Worm (Caenorhabditis elegans) whole organism, L4 larva: ENCODE data around the gene eff-1.

Source experiments
- F49E8.2 ChIP-seq: sonication (generic microtip); optimal IDR thresholded peaks from 2 replicates; lab custom pipeline; 2016; ENCODE audit warnings: missing compliant biosample characterization, mild to moderate bottlenecking, missing genetic modification characterization, borderline replicate concordance
- T26A8.4 ChIP-seq: fragments of 200-800 bp; sonication (Bioruptor generic); IDR thresholded peaks from 2 replicates; pipeline ENCODE4 v1.3.6; 2022; ENCODE audit warnings: missing genetic modification characterization, missing compliant biosample characterization
- Y75B8A.6 ChIP-seq: fragments of 200-800 bp; sonication (Bioruptor generic); IDR thresholded peaks from 2 replicates; pipeline ENCODE4 v1.3.6; 2022; ENCODE audit warnings: missing genetic modification reagents, missing genetic modification characterization, missing compliant biosample characterization
- ZK337.2 ChIP-seq: fragments of 200-800 bp; sonication (Bioruptor generic); IDR thresholded peaks from 2 replicates; pipeline ENCODE4 v1.3.6; 2022; ENCODE audit warnings: missing genetic modification reagents, missing genetic modification characterization, missing compliant biosample characterization
- ama-1 ChIP-seq: fragments of 150-350 bp; optimal IDR thresholded peaks from 2 replicates; lab custom pipeline; 2014; ENCODE audit warnings: inconsistent platforms, mixed read lengths
- ceh-44 ChIP-seq: fragments of 200-800 bp; sonication (Bioruptor generic); IDR thresholded peaks from 2 replicates; pipeline ENCODE4 v1.3.6; 2022; ENCODE audit warnings: missing genetic modification reagents, missing genetic modification characterization, missing compliant biosample characterization
- ces-1 ChIP-seq: fragments of 150-350 bp; sonication (generic microtip); optimal IDR thresholded peaks from 4 replicates; lab custom pipeline; 2014; ENCODE audit warnings: missing biosample characterization, missing genetic modification reagents, missing genetic modification characterization
- daf-12 ChIP-seq: fragments of 150-350 bp; optimal IDR thresholded peaks from 2 replicates; lab custom pipeline; 2014; ENCODE audit warnings: missing biosample characterization, missing genetic modification reagents, missing genetic modification characterization
- daf-16 ChIP-seq, 3 experiments: sonication (generic microtip); optimal IDR thresholded peaks; 2 replicates each; lab custom pipeline; 2016 to 2017; ENCODE audit warnings: missing genetic modification characterization in 3 of 3, missing genetic modification reagents in 3 of 3, mild to moderate bottlenecking in 2 of 3, missing compliant biosample characterization in 2 of 3, missing biosample characterization in 1 of 3, moderate library complexity in 1 of 3
- daf-19 ChIP-seq: fragments of 200-800 bp; sonication (Bioruptor generic); conservative IDR thresholded peaks from 2 replicates; pipeline ENCODE4 v1.3.6; 2022; ENCODE audit warnings: missing genetic modification characterization, missing compliant biosample characterization
- egl-43 ChIP-seq: fragments of 200-800 bp; sonication (Bioruptor generic); IDR thresholded peaks from 2 replicates; pipeline ENCODE4 v1.3.6; 2022; ENCODE audit warnings: missing genetic modification reagents, missing genetic modification characterization, missing compliant biosample characterization
- hlh-11 ChIP-seq: fragments of 200-800 bp; sonication (Bioruptor generic); optimal IDR thresholded peaks from 2 replicates; lab custom pipeline; 2018; ENCODE audit warnings: mild to moderate bottlenecking, missing genetic modification characterization, missing compliant biosample characterization
- hlh-30 ChIP-seq: sonication (generic microtip); optimal IDR thresholded peaks from 2 replicates; lab custom pipeline; 2017; ENCODE audit warnings: antibody characterized with exemption, mild to moderate bottlenecking, missing genetic modification characterization, missing compliant biosample characterization; ENCODE audit not compliant: insufficient read depth
- lim-7 ChIP-seq: fragments of 200-800 bp; sonication (Bioruptor generic); IDR thresholded peaks from 2 replicates; pipeline ENCODE4 v1.3.6; 2022; ENCODE audit warnings: missing genetic modification characterization, missing compliant biosample characterization
- lin-1 ChIP-seq: fragments of 200-800 bp; sonication (Bioruptor generic); IDR thresholded peaks from 2 replicates; pipeline ENCODE4 v1.3.6; 2022; ENCODE audit warnings: missing genetic modification reagents, missing genetic modification characterization, missing compliant biosample characterization
- mdl-1 ChIP-seq, 2 experiments: fragments of 150-350 bp in 1 of 2; sonication (generic microtip) in 1 of 2; optimal IDR thresholded peaks; 2 replicates each; lab custom pipeline; 2014 to 2017; ENCODE audit warnings: missing biosample characterization in 2 of 2, missing genetic modification characterization in 2 of 2
- mes-2 ChIP-seq: sonication (generic microtip); optimal IDR thresholded peaks from 2 replicates; lab custom pipeline; 2016; ENCODE audit warnings: missing genotype, mild to moderate bottlenecking, missing genetic modification characterization, missing compliant biosample characterization; ENCODE audit not compliant: poor library complexity, severe bottlenecking
- mxl-2 ChIP-seq: fragments of 200-800 bp; sonication (Bioruptor generic); conservative IDR thresholded peaks from 2 replicates; pipeline ENCODE4 v1.3.6; 2022; ENCODE audit warnings: missing genetic modification reagents, missing genetic modification characterization, missing compliant biosample characterization
- mxl-3 ChIP-seq: fragments of 200-800 bp; sonication (Bioruptor generic); optimal IDR thresholded peaks from 2 replicates; lab custom pipeline; 2018; ENCODE audit warnings: mild to moderate bottlenecking, missing genetic modification characterization, missing compliant biosample characterization
- nhr-10 ChIP-seq: fragments of 150-350 bp; optimal IDR thresholded peaks from 2 replicates; lab custom pipeline; 2014; ENCODE audit warnings: missing biosample characterization, missing genetic modification characterization
- nhr-102 ChIP-seq: sonication (generic microtip); optimal IDR thresholded peaks from 2 replicates; lab custom pipeline; 2016; ENCODE audit warnings: mild to moderate bottlenecking, missing genetic modification characterization, moderate library complexity, missing compliant biosample characterization
- nhr-25 ChIP-seq: sonication (generic microtip); optimal IDR thresholded peaks from 2 replicates; lab custom pipeline; 2017; ENCODE audit warnings: missing genetic modification characterization, mild to moderate bottlenecking, missing compliant biosample characterization, antibody characterized with exemption, moderate library complexity, borderline replicate concordance; ENCODE audit not compliant: insufficient read depth
- nhr-77 ChIP-seq: fragments of 150-350 bp; optimal IDR thresholded peaks from 2 replicates; lab custom pipeline; 2014; ENCODE audit warnings: missing biosample characterization, missing genetic modification characterization
- unc-62 ChIP-seq, 3 experiments: fragments of 150-350 bp in 1 of 3; sonication (generic microtip); optimal IDR thresholded peaks in 2 of 3; peaks in 1 of 3; 1 replicate in 1 of 3; 2 replicates in 2 of 3; lab custom pipeline; 2014 to 2017; ENCODE audit warnings: missing biosample characterization in 3 of 3, missing genetic modification characterization in 3 of 3, missing genetic modification reagents in 3 of 3, missing genotype in 1 of 3
- vab-7 ChIP-seq: fragments of 200-800 bp; sonication (Bioruptor generic); IDR thresholded peaks from 2 replicates; pipeline ENCODE4 v1.3.6; 2022; ENCODE audit warnings: missing genetic modification reagents, missing genetic modification characterization, missing compliant biosample characterization
- zfp-3 ChIP-seq: fragments of 200-800 bp; sonication (Bioruptor generic); conservative IDR thresholded peaks from 2 replicates; pipeline ENCODE4 v1.3.6; 2022; ENCODE audit warnings: missing genetic modification reagents, missing genetic modification characterization, missing compliant biosample characterization
- zip-2 ChIP-seq: fragments of 150-350 bp; optimal IDR thresholded peaks from 2 replicates; lab custom pipeline; 2014; ENCODE audit warnings: missing biosample characterization, missing genetic modification characterization
- ztf-11 ChIP-seq: fragments of 150-350 bp; optimal IDR thresholded peaks from 2 replicates; lab custom pipeline; 2014; ENCODE audit warnings: missing biosample characterization, missing genetic modification characterization

The eff-1 gene

ce11 chrII:8328820-8329339 is 17.6 kb upstream of the eff-1 start, which contains the start of gene hel-1 (continued):
- TF ChIP-seq daf-16 (GFP tag; optimal IDR thresholded peaks at IDR 0.05; lab: Kevin White, UChicago) (peak in 1 of 2 experiments; percentile 76), daf-16 (tag; optimal IDR thresholded peaks at IDR 0.05; lab: Kevin White, UChicago) (peak; percentile 75), egl-43 (GFP tag; lab: Robert Waterston, UW) (peak; percentile 39; the same call in 1 of the 2 replicates), nhr-77 (peak; percentile 23), daf-12 (no peak), zip-2 (no peak), mxl-2 (GFP tag; lab: Robert Waterston, UW) (no peak), ama-1 (peak; percentile 38), F49E8.2 (tag; lab: Kevin White, UChicago) (no peak), daf-19 (GFP tag; lab: Robert Waterston, UW) (no peak), ceh-44 (GFP tag; lab: Robert Waterston, UW) (no peak), ZK337.2 (no peak), vab-7 (peak; percentile 81), mes-2 (tag; lab: Kevin White, UChicago) (peak; percentile 87), T26A8.4 (no peak), zfp-3 (GFP tag; lab: Robert Waterston, UW) (no peak)

DNA sequence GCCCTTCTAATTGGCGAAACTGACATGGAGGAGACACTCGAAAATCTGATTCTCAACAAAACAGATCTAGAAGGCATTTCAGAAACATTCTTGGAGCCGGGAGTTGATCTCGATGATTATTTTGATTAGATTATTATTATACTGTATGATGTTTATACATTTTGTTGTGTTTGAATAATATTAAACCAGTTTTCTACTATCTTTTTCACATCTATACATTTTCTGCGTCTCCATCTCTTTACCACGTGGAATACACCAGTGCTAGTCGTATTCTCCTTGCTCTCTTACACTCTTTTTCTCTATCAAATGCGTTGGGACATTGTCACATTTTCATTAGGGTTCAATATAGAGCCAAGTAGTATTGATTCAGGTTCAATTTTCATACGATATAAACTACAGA is 17.0 kb upstream of the eff-1 start, which contains the start of gene C26D10.4:
TSS of gene C26D10.4 (plus strand) at position 301 of the 400 bp plus-strand sequence.
- TF ChIP-seq Y75B8A.6 (GFP tag; lab: Robert Waterston, UW) (no peak), hlh-30 (tag; lab: Kevin White, UChicago) (peak; percentile 24), mdl-1 (tag; optimal IDR thresholded peaks at IDR 0.05; lab: Kevin White, UChicago) (peak in 1 of 2 experiments; percentile 3), mxl-3 (GFP tag; lab: Kevin White, UChicago) (peak; percentile 48)

DNA sequence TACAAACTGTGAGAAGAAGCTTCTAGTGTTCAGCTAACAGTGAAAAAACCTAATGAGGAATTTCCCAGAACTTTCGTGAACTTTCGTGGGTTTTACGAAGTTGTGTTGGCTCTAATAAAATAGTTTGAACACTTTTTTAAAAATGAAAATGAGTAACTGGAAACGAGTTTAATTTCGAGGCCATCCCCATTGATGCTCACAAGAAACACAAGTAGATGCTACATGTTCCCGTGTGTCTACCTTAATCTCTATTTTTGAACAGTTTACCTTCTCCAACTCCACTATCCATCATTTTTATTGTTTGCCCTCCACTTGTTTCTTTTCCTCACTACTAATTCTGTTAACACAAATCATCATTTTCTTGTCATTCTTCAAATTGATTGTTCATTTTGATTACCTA is 12.8 kb upstream of the eff-1 start, which contains the start of gene C26D10.7:
TSS of gene C26D10.7 (plus strand) at position 301 of the 400 bp plus-strand sequence.
- TF ChIP-seq hlh-30 (tag; lab: Kevin White, UChicago) (no peak), unc-62 (GFP tag; optimal IDR thresholded peaks at IDR 0.05 in 1 of 2; lab: Kevin White, UChicago) (peak in 1 of 2 experiments; percentile 41), unc-62 (tag; optimal IDR thresholded peaks at IDR 0.05; lab: Kevin White, UChicago) (no peak), hlh-11 (no peak), nhr-102 (tag; lab: Kevin White, UChicago) (no peak)
- TF ChIP-seq, all 104 proteins: peak for 1

DNA sequence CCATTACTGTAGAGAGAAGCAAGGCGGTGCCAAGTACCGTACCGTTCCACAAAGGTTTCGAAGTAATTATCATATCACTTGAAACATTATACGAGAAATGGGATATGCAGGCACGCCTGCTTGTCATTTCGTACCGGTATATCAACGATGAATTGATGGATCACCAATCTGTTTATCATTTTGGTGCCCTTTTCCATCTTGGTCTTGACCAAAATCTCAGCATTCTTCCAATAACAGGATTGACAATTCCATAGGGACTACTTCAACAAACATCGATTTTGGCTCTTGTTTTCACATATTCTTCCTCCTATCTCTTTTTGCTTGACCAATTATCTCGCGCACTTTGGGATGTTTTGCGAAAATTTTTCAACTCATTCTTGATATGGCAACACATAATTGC is 7.4 kb upstream of the eff-1 start:
- TF ChIP-seq lim-7 = no peak
- peak in 1 of 2 experiments; percentile 93 for TF ChIP-seq unc-62 (GFP tag; optimal IDR thresholded peaks at IDR 0.05 in 1 of 2; lab: Kevin White, UChicago)
- TF ChIP-seq unc-62 (tag; optimal IDR thresholded peaks at IDR 0.05; lab: Kevin White, UChicago) = no peak
- TF ChIP-seq, all 104 proteins: peak for 1

DNA sequence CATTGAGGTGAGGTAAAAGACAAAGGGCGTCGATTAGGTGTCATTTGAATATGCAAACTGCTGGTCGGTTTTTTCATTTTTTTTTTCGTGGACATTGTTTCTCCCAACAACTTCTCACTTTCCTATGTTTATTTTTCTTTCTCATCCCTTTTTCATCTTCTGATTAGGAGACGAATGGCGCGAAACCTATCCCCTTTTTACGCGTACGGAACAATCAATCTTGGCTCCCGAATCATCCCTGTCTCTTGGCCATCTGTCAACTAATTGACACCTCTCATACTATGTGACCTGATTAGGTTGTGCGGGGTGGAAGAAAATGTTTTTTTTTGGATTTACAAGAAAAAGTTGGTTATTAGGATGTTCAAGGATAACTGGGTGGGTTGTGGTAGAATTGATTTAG is 1.7 kb upstream of the eff-1 start:
- peak in 1 of 2 experiments; percentile 70 for TF ChIP-seq unc-62 (GFP tag; optimal IDR thresholded peaks at IDR 0.05 in 1 of 2; lab: Kevin White, UChicago)
- no peak for TF ChIP-seq unc-62 (tag; optimal IDR thresholded peaks at IDR 0.05; lab: Kevin White, UChicago)
- no peak for TF ChIP-seq nhr-10 (tag; lab: Kevin White, UChicago)

DNA sequence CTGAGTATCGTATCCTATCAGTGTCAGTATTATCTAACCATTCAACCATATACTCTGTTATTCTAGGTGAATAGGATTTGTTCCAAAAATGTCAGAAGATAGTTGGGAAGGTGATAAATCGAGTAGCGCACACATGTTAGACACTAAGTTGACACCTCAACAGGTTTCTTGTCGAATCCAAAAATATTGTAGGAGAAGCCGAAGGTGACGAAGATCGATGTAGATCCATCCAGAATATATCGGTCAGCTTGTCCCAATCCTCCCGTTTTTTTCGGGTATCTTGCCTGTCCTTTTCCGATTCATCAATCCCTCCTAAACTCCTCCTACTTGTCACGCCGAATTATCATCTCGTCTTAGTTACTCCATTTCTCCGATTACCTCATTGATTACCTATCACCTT is 871 bp upstream of the eff-1 start:
- no peak for TF ChIP-seq ztf-11 (tag; lab: Kevin White, UChicago)
- no peak for TF ChIP-seq lin-1
- no peak for TF ChIP-seq ces-1 (GFP tag; lab: Kevin White, UChicago)
- no peak for TF ChIP-seq nhr-25
- TF ChIP-seq unc-62 (GFP tag; optimal IDR thresholded peaks at IDR 0.05 in 1 of 2; lab: Kevin White, UChicago) = peak in 1 of 2 experiments; percentile 96
- no peak for TF ChIP-seq unc-62 (tag; optimal IDR thresholded peaks at IDR 0.05; lab: Kevin White, UChicago)
